Fruit fly (Drosophila melanogaster) whole organism, embryonic: ENCODE measurements around the gene CG15347.

ENCODE experiments used
- B-H1 ChIP-seq: fragments of 200-800 bp; sonication (Bioruptor generic); IDR thresholded peaks from 3 replicates; pipeline ENCODE4 v1.3.6; 2022; ENCODE audit warnings: missing biosample characterization, missing genetic modification characterization
- C15 ChIP-seq: fragments of 200-800 bp; sonication (Bioruptor generic); IDR thresholded peaks from 3 replicates; pipeline ENCODE4 v1.3.6; 2022; ENCODE audit warnings: missing biosample characterization, missing genetic modification characterization
- CG10147 ChIP-seq: fragments of 200-800 bp; sonication (Bioruptor generic); optimal IDR thresholded peaks from 2 replicates; lab custom pipeline; 2019; ENCODE audit warnings: missing biosample characterization, mild to moderate bottlenecking, missing genetic modification characterization, moderate library complexity
- CG10267 ChIP-seq: fragments of 200-800 bp; sonication (Bioruptor generic); optimal IDR thresholded peaks from 2 replicates; lab custom pipeline; 2018; ENCODE audit warnings: missing biosample characterization, mild to moderate bottlenecking, missing genetic modification characterization, moderate library complexity
- CG10321 ChIP-seq: fragments of 200-800 bp; sonication (Bioruptor generic); IDR thresholded peaks from 2 replicates; pipeline ENCODE4 v1.3.6; 2022; ENCODE audit warnings: missing biosample characterization, missing genetic modification characterization
- CG10979 ChIP-seq: fragments of 200-800 bp; sonication (Bioruptor generic); optimal IDR thresholded peaks from 2 replicates; lab custom pipeline; 2018; ENCODE audit warnings: missing biosample characterization, mild to moderate bottlenecking, missing genetic modification characterization, moderate library complexity
- CG12155 ChIP-seq: fragments of 200-800 bp; sonication (Bioruptor generic); optimal IDR thresholded peaks from 3 replicates; lab custom pipeline; 2016; ENCODE audit warnings: missing biosample characterization, missing genetic modification characterization
- CG12236 ChIP-seq: fragments of 200-800 bp; sonication (Bioruptor generic); optimal IDR thresholded peaks from 2 replicates; lab custom pipeline; 2016; ENCODE audit warnings: missing biosample characterization, missing genetic modification characterization
- CG14441 ChIP-seq: fragments of 200-800 bp; sonication (Bioruptor generic); IDR thresholded peaks from 2 replicates; pipeline ENCODE4 v1.3.6; 2022; ENCODE audit warnings: missing biosample characterization, missing genetic modification characterization
- CG18476 ChIP-seq: fragments of 200-800 bp; sonication (Bioruptor generic); optimal IDR thresholded peaks from 2 replicates; lab custom pipeline; 2016; ENCODE audit warnings: missing biosample characterization, mild to moderate bottlenecking, missing genetic modification characterization
- CG2202 ChIP-seq: fragments of 200-800 bp; sonication (Bioruptor generic); optimal IDR thresholded peaks from 2 replicates; lab custom pipeline; 2018; ENCODE audit warnings: missing biosample characterization, mild to moderate bottlenecking, missing genetic modification characterization
- CG31365 ChIP-seq: fragments of 200-800 bp; sonication (Bioruptor generic); optimal IDR thresholded peaks from 2 replicates; lab custom pipeline; 2018; ENCODE audit warnings: missing biosample characterization, mild to moderate bottlenecking, missing genetic modification characterization
- CG3281 ChIP-seq: fragments of 200-800 bp; sonication (Bioruptor generic); optimal IDR thresholded peaks from 3 replicates; lab custom pipeline; 2017; ENCODE audit warnings: missing biosample characterization, mild to moderate bottlenecking, missing genetic modification characterization
- CG42726 ChIP-seq: fragments of 200-800 bp; sonication (Bioruptor generic); IDR thresholded peaks from 2 replicates; pipeline ENCODE4 v1.3.6; 2022; ENCODE audit warnings: missing biosample characterization, missing genetic modification characterization; ENCODE audit not compliant: partially characterized antibody
- CG6689 ChIP-seq: fragments of 200-800 bp; sonication (Bioruptor generic); IDR thresholded peaks from 2 replicates; pipeline ENCODE4 v1.3.6; 2022; ENCODE audit warnings: missing biosample characterization, missing genetic modification characterization
- CG8290 ChIP-seq, 3 experiments: fragments of 200-800 bp; sonication (Bioruptor generic); optimal IDR thresholded peaks; 2 replicates each; lab custom pipeline; 2016 to 2019; ENCODE audit warnings: missing biosample characterization in 3 of 3, missing genetic modification characterization in 3 of 3, mild to moderate bottlenecking in 2 of 3, moderate library complexity in 1 of 3
- HmgD ChIP-seq: fragments of 200-800 bp; sonication (Bioruptor generic); optimal IDR thresholded peaks from 3 replicates; lab custom pipeline; 2016; ENCODE audit warnings: missing biosample characterization, missing genetic modification characterization
- Hsf ChIP-seq: fragments of 200-800 bp; sonication (Bioruptor generic); optimal IDR thresholded peaks from 3 replicates; lab custom pipeline; 2016; ENCODE audit warnings: missing biosample characterization, missing genetic modification characterization
- Lim3 ChIP-seq: fragments of 200-800 bp; sonication (Bioruptor generic); IDR thresholded peaks from 2 replicates; pipeline ENCODE4 v1.3.6; 2022; ENCODE audit warnings: missing biosample characterization, missing genetic modification characterization
- MTF-1 ChIP-seq: fragments of 200-800 bp; sonication (Bioruptor generic); optimal IDR thresholded peaks from 2 replicates; lab custom pipeline; 2018; ENCODE audit warnings: missing biosample characterization, mild to moderate bottlenecking, missing genetic modification characterization, borderline replicate concordance
- Max ChIP-seq: fragments of 200-800 bp; sonication (Bioruptor generic); optimal IDR thresholded peaks from 2 replicates; lab custom pipeline; 2016; ENCODE audit warnings: missing biosample characterization, mild to moderate bottlenecking, missing genetic modification characterization
- Oaz ChIP-seq: fragments of 200-800 bp; sonication (Bioruptor generic); IDR thresholded peaks from 2 replicates; pipeline ENCODE4 v1.3.6; 2022; ENCODE audit warnings: missing biosample characterization, missing genetic modification characterization
- Oli ChIP-seq: fragments of 200-800 bp; sonication (Bioruptor generic); optimal IDR thresholded peaks from 2 replicates; lab custom pipeline; 2018; ENCODE audit warnings: missing biosample characterization, mild to moderate bottlenecking, missing genetic modification characterization, moderate library complexity
- Optix ChIP-seq: fragments of 200-800 bp; sonication (Bioruptor generic); IDR thresholded peaks from 3 replicates; pipeline ENCODE4 v1.3.6; 2022; ENCODE audit warnings: missing biosample characterization, missing genetic modification characterization
- PHDP ChIP-seq: fragments of 200-800 bp; sonication (Bioruptor generic); optimal IDR thresholded peaks from 3 replicates; lab custom pipeline; 2018; ENCODE audit warnings: missing biosample characterization, mild to moderate bottlenecking, missing genetic modification characterization, moderate library complexity
- Ravus ChIP-seq: fragments of 200-800 bp; sonication (Bioruptor generic); IDR thresholded peaks from 2 replicates; pipeline ENCODE4 v1.3.6; 2022; ENCODE audit warnings: missing biosample characterization, missing genetic modification characterization
- Sox102F ChIP-seq: fragments of 200-800 bp; sonication (Bioruptor generic); optimal IDR thresholded peaks from 2 replicates; lab custom pipeline; 2018; ENCODE audit warnings: missing biosample characterization, mild to moderate bottlenecking, missing genetic modification characterization, moderate library complexity
- TFAM ChIP-seq: fragments of 200-800 bp; sonication (Bioruptor generic); optimal IDR thresholded peaks from 2 replicates; lab custom pipeline; 2017; ENCODE audit warnings: missing biosample characterization, missing genetic modification characterization, inconsistent platforms
- Tbp ChIP-seq: fragments of >200 bp; optimal IDR thresholded peaks from 2 replicates; lab custom pipeline; 2018; ENCODE audit warnings: missing biosample characterization, missing genetic modification characterization
- YL-1 ChIP-seq: fragments of 200-800 bp; sonication (Bioruptor generic); optimal IDR thresholded peaks from 3 replicates; lab custom pipeline; 2017; ENCODE audit warnings: missing biosample characterization, mild to moderate bottlenecking, missing genetic modification characterization
- ab ChIP-seq: fragments of 200-800 bp; sonication (Bioruptor generic); optimal IDR thresholded peaks from 2 replicates; lab custom pipeline; 2016; ENCODE audit warnings: missing biosample characterization, missing genetic modification characterization
- abd-A ChIP-seq: fragments of 200-800 bp; sonication (Bioruptor generic); optimal IDR thresholded peaks from 3 replicates; lab custom pipeline; 2019; ENCODE audit warnings: missing biosample characterization, mild to moderate bottlenecking, missing genetic modification characterization, moderate library complexity
- ato ChIP-seq: fragments of 200-800 bp; sonication (Bioruptor generic); IDR thresholded peaks from 2 replicates; pipeline ENCODE4 v1.3.6; 2022; ENCODE audit warnings: missing biosample characterization, missing genetic modification characterization; ENCODE audit not compliant: partially characterized antibody
- chn ChIP-seq: fragments of 200-800 bp; sonication (Bioruptor generic); optimal IDR thresholded peaks from 2 replicates; lab custom pipeline; 2016; ENCODE audit warnings: missing biosample characterization, missing genetic modification characterization
- dati ChIP-seq: fragments of 200-800 bp; sonication (Bioruptor generic); IDR thresholded peaks from 2 replicates; pipeline ENCODE4 v1.3.6; 2022; ENCODE audit warnings: missing biosample characterization, missing genetic modification characterization
- dm ChIP-seq: fragments of 200-800 bp; sonication (Bioruptor generic); optimal IDR thresholded peaks from 3 replicates; lab custom pipeline; 2016; ENCODE audit warnings: missing biosample characterization, missing genetic modification characterization
- dmrt11E ChIP-seq: fragments of 200-800 bp; sonication (Bioruptor generic); optimal IDR thresholded peaks from 3 replicates; lab custom pipeline; 2018; ENCODE audit warnings: missing biosample characterization, mild to moderate bottlenecking, missing genetic modification characterization, moderate library complexity
- inv ChIP-seq: fragments of 200-800 bp; sonication (Bioruptor generic); IDR thresholded peaks from 2 replicates; pipeline ENCODE4 v1.3.6; 2022; ENCODE audit warnings: missing biosample characterization, missing genetic modification characterization; ENCODE audit not compliant: partially characterized antibody
- klu ChIP-seq: fragments of 200-800 bp; sonication (Bioruptor generic); IDR thresholded peaks from 2 replicates; pipeline ENCODE4 v1.3.6; 2022; ENCODE audit warnings: missing biosample characterization, missing genetic modification characterization
- lmd ChIP-seq: fragments of 200-800 bp; sonication (Bioruptor generic); IDR thresholded peaks from 2 replicates; pipeline ENCODE4 v1.3.6; 2022; ENCODE audit warnings: missing biosample characterization, missing genetic modification characterization
- oc ChIP-seq: fragments of 200-800 bp; sonication (Bioruptor generic); optimal IDR thresholded peaks from 2 replicates; lab custom pipeline; 2018; ENCODE audit warnings: missing biosample characterization, mild to moderate bottlenecking, missing genetic modification characterization, moderate library complexity
- org-1 ChIP-seq: fragments of 200-800 bp; sonication (Bioruptor generic); optimal IDR thresholded peaks from 2 replicates; lab custom pipeline; 2017; ENCODE audit warnings: missing biosample characterization, missing genetic modification characterization
- otp ChIP-seq: fragments of 200-800 bp; sonication (Bioruptor generic); IDR thresholded peaks from 3 replicates; pipeline ENCODE4, ENCODE4 v1.3.6; 2022; ENCODE audit warnings: missing biosample characterization, missing genetic modification characterization
- sd ChIP-seq: fragments of 200-800 bp; sonication (Bioruptor generic); optimal IDR thresholded peaks from 3 replicates; lab custom pipeline; 2018; ENCODE audit warnings: missing biosample characterization, mild to moderate bottlenecking, missing genetic modification characterization, moderate library complexity
- sisA ChIP-seq: fragments of 200-800 bp; sonication (Bioruptor generic); IDR thresholded peaks from 2 replicates; pipeline ENCODE4 v1.3.6; 2022; ENCODE audit warnings: missing biosample characterization, missing genetic modification characterization
- sqz ChIP-seq: fragments of 200-800 bp; sonication (Bioruptor generic); optimal IDR thresholded peaks from 3 replicates; lab custom pipeline; 2018; ENCODE audit warnings: missing biosample characterization, mild to moderate bottlenecking, missing genetic modification characterization
- sr ChIP-seq: fragments of 200-800 bp; sonication (Bioruptor generic); IDR thresholded peaks from 3 replicates; pipeline ENCODE4 v1.3.6; 2022; ENCODE audit warnings: missing biosample characterization, missing genetic modification characterization
- ssp ChIP-seq: fragments of 200-800 bp; sonication (Bioruptor generic); IDR thresholded peaks from 2 replicates; pipeline ENCODE4 v1.3.6; 2022; ENCODE audit warnings: missing biosample characterization, missing genetic modification characterization
- tgo ChIP-seq: fragments of 200-800 bp; sonication (Bioruptor generic); IDR thresholded peaks from 3 replicates; pipeline ENCODE4 v1.3.6; 2022; ENCODE audit warnings: missing biosample characterization, missing genetic modification characterization
- tna ChIP-seq: fragments of 200-800 bp; sonication (Bioruptor generic); IDR thresholded peaks from 2 replicates; pipeline ENCODE4 v1.3.6; 2022; ENCODE audit warnings: missing biosample characterization, missing genetic modification characterization; ENCODE audit not compliant: partially characterized antibody

CG15347 gene

dm6 chrX:8455019-8455555, 5.6 kb downstream of the CG15347 start, which contains the start of gene org-1 (continued):
- TF ChIP-seq CG10267 (tag; lab: Kevin White, UChicago) (peak; percentile 90), klu (GFP tag; lab: Robert Waterston, UW) (peak; percentile 94), CG2202 (tag; lab: Kevin White, UChicago) (peak; percentile 90), CG10147 (GFP tag; lab: Kevin White, UChicago) (peak; percentile 87), CG12236 (GFP tag; lab: Kevin White, UChicago) (peak; percentile 50), Lim3 (GFP tag; lab: Robert Waterston, UW) (peak; percentile 90), Max (peak; percentile 80), dm (GFP tag; lab: Kevin White, UChicago) (peak; percentile 76), abd-A (tag; lab: Kevin White, UChicago) (no peak), Hsf (GFP tag; lab: Kevin White, UChicago) (peak; percentile 91), PHDP (peak; percentile 94), tna (GFP tag; lab: Robert Waterston, UW) (no peak), Tbp (GFP tag; lab: Kevin White, UChicago) (no peak), CG12155 (GFP tag; lab: Kevin White, UChicago) (peak; percentile 90), CG8290 (GFP tag; optimal IDR thresholded peaks at IDR 0.05; lab: Kevin White, UChicago) (peak; percentile 91), CG8290 (tag; optimal IDR thresholded peaks at IDR 0.05; lab: Kevin White, UChicago) (peak; percentile 82 to 97), ab (GFP tag; lab: Kevin White, UChicago) (peak; percentile 73), lmd (peak; percentile 98), ato (no peak), sisA (peak; percentile 98), TFAM (GFP tag; lab: Kevin White, UChicago) (peak; percentile 61), HmgD (GFP tag; lab: Kevin White, UChicago) (peak; percentile 26), sd (tag; lab: Kevin White, UChicago) (peak; percentile 72), oc (peak; percentile 96), CG42726 (0 out of 2 replicates have a peak, but pooled peaks have one; percentile 13), org-1 (GFP tag; lab: Kevin White, UChicago) (peak; percentile 92), B-H1 (GFP tag; lab: Robert Waterston, UW) (peak; percentile 96), CG31365 (tag; lab: Kevin White, UChicago) (peak; percentile 76), MTF-1 (GFP tag; lab: Kevin White, UChicago) (peak; percentile 91), sr (peak; percentile 74; the same call in 2 of the 3 replicates), Ravus (peak; percentile 93), CG18476 (GFP tag; lab: Kevin White, UChicago) (peak; percentile 88), Oaz (GFP tag; lab: Robert Waterston, UW) (peak; percentile 95), inv (peak; percentile 24; the same call in 1 of the 2 replicates), ssp (GFP tag; lab: Robert Waterston, UW) (peak; percentile 93), chn (GFP tag; lab: Kevin White, UChicago) (peak; percentile 89), YL-1 (GFP tag; lab: Kevin White, UChicago) (peak; percentile 77), CG10321 (GFP tag; lab: Robert Waterston, UW) (peak; percentile 73), Optix (GFP tag; lab: Robert Waterston, UW) (peak; percentile 96), sqz (GFP tag; lab: Kevin White, UChicago) (peak; percentile 96), Oli (tag; lab: Kevin White, UChicago) (peak; percentile 95), dmrt11E (peak; percentile 98), Sox102F (GFP tag; lab: Kevin White, UChicago) (peak; percentile 96), CG6689 (GFP tag; lab: Robert Waterston, UW) (peak; percentile 98), CG14441 (peak; percentile 98), otp (GFP tag; lab: Robert Waterston, UW) (peak; percentile 98), CG10979 (tag; lab: Kevin White, UChicago) (peak; percentile 97), C15 (GFP tag; lab: Robert Waterston, UW) (peak; percentile 95), CG3281 (GFP tag; lab: Kevin White, UChicago) (peak; percentile 88), dati (GFP tag; lab: Robert Waterston, UW) (peak; percentile 97), tgo (GFP tag; lab: Robert Waterston, UW) (peak; percentile 98)
